Worm (Caenorhabditis elegans) whole organism, L1 larva: ENCODE data around the gene grl-3.
"Not testable (repeated sequence)": the region's sequence is repeated elsewhere in the genome, so short reads cannot be mapped to it uniquely, and the experiment has no call there.

ENCODE experiments used
- F16B12.6 ChIP-seq: fragments of 150-350 bp; optimal IDR thresholded peaks from 2 replicates; lab custom pipeline; 2014; ENCODE audit warnings: missing biosample characterization, missing genetic modification characterization
- alr-1 ChIP-seq: fragments of 200-800 bp; sonication (Bioruptor generic); optimal IDR thresholded peaks from 2 replicates; lab custom pipeline; 2018; ENCODE audit warnings: borderline replicate concordance, mild to moderate bottlenecking, missing genetic modification characterization, missing compliant biosample characterization
- blmp-1 ChIP-seq: fragments of 150-350 bp; optimal IDR thresholded peaks from 2 replicates; lab custom pipeline; 2014; ENCODE audit warnings: missing biosample characterization, missing genetic modification characterization
- ceh-88 ChIP-seq: fragments of 200-800 bp; sonication (Bioruptor generic); IDR thresholded peaks from 2 replicates; pipeline ENCODE4 v1.3.6; 2022; ENCODE audit warnings: missing genetic modification characterization, missing compliant biosample characterization
- dpl-1 ChIP-seq, 3 experiments: fragments of 150-350 bp in 2 of 3; sonication (generic microtip) in 1 of 3; optimal IDR thresholded peaks; 2 replicates each; lab custom pipeline; 2014 to 2017; ENCODE audit warnings: missing biosample characterization in 3 of 3, missing genetic modification characterization in 3 of 3, missing genetic modification reagents in 3 of 3
- dsc-1 ChIP-seq: sonication (generic microtip); optimal IDR thresholded peaks from 2 replicates; lab custom pipeline; 2016; ENCODE audit warnings: mild to moderate bottlenecking, missing genetic modification characterization, missing compliant biosample characterization
- egl-13 ChIP-seq: sonication (generic microtip); optimal IDR thresholded peaks from 2 replicates; lab custom pipeline; 2016; ENCODE audit warnings: missing genotype, missing genetic modification reagents, missing genetic modification characterization, missing compliant biosample characterization
- ets-5 ChIP-seq: fragments of 200-800 bp; sonication (Bioruptor generic); IDR thresholded peaks from 2 replicates; pipeline ENCODE4 v1.3.6; 2022; ENCODE audit warnings: missing genetic modification characterization, missing compliant biosample characterization
- fkh-4 ChIP-seq: sonication (generic microtip); optimal IDR thresholded peaks from 2 replicates; lab custom pipeline; 2016; ENCODE audit warnings: missing compliant biosample characterization, missing genetic modification characterization, borderline replicate concordance
- fkh-8 ChIP-seq: sonication (generic microtip); optimal IDR thresholded peaks from 2 replicates; lab custom pipeline; 2016; ENCODE audit warnings: mild to moderate bottlenecking, missing genetic modification characterization, missing compliant biosample characterization
- hlh-4 ChIP-seq: sonication (generic microtip); optimal IDR thresholded peaks from 2 replicates; lab custom pipeline; 2016; ENCODE audit warnings: mild to moderate bottlenecking, missing genetic modification characterization, missing compliant biosample characterization
- irx-1 ChIP-seq: sonication (generic microtip); optimal IDR thresholded peaks from 2 replicates; lab custom pipeline; 2016; ENCODE audit warnings: missing genetic modification characterization, missing compliant biosample characterization
- lin-13 ChIP-seq: fragments of 150-350 bp; optimal IDR thresholded peaks from 2 replicates; lab custom pipeline; 2014; ENCODE audit warnings: missing biosample characterization, missing genetic modification reagents, missing genetic modification characterization
- lin-15B ChIP-seq: fragments of 150-350 bp; sonication (generic microtip); optimal IDR thresholded peaks from 3 replicates; lab custom pipeline; 2014; ENCODE audit warnings: missing biosample characterization, missing genetic modification characterization
- lin-39 ChIP-seq: fragments of 150-350 bp; optimal IDR thresholded peaks from 2 replicates; lab custom pipeline; 2014; ENCODE audit warnings: missing biosample characterization, missing genetic modification reagents, missing genetic modification characterization
- mab-9 ChIP-seq: fragments of 200-800 bp; sonication (Bioruptor generic); IDR thresholded peaks from 2 replicates; pipeline ENCODE4 v1.3.6; 2022; ENCODE audit warnings: missing genetic modification reagents, missing genetic modification characterization, missing compliant biosample characterization
- mef-2 ChIP-seq: fragments of 150-350 bp; optimal IDR thresholded peaks from 2 replicates; lab custom pipeline; 2014; ENCODE audit warnings: missing biosample characterization, missing genetic modification characterization
- nhr-11 ChIP-seq: fragments of 150-350 bp; optimal IDR thresholded peaks from 2 replicates; lab custom pipeline; 2014; ENCODE audit warnings: missing biosample characterization, missing genetic modification characterization
- nhr-28 ChIP-seq: fragments of 150-350 bp; optimal IDR thresholded peaks from 2 replicates; lab custom pipeline; 2014; ENCODE audit warnings: missing biosample characterization, missing genetic modification characterization
- nhr-76 ChIP-seq: sonication (generic microtip); optimal IDR thresholded peaks from 2 replicates; lab custom pipeline; 2017; ENCODE audit warnings: missing biosample characterization, missing genetic modification characterization
- nhr-77 ChIP-seq: fragments of 150-350 bp; optimal IDR thresholded peaks from 2 replicates; lab custom pipeline; 2014; ENCODE audit warnings: missing biosample characterization, missing genetic modification characterization
- nhr-84 ChIP-seq: sonication (generic microtip); optimal IDR thresholded peaks from 2 replicates; lab custom pipeline; 2017; ENCODE audit warnings: missing biosample characterization, missing genetic modification characterization
- nhr-85 ChIP-seq: sonication (generic microtip); peaks from one replicate; lab custom pipeline; 2016; ENCODE audit warnings: missing genetic modification characterization, inconsistent platforms, missing compliant biosample characterization
- nhr-90 ChIP-seq: sonication (generic microtip); optimal IDR thresholded peaks from 2 replicates; lab custom pipeline; 2016; ENCODE audit warnings: mild to moderate bottlenecking, missing genetic modification characterization, missing compliant biosample characterization; ENCODE audit not compliant: poor library complexity
- sox-4 ChIP-seq: sonication (generic microtip); optimal IDR thresholded peaks from 2 replicates; lab custom pipeline; 2016; ENCODE audit warnings: missing genetic modification characterization, missing compliant biosample characterization
- sptf-1 ChIP-seq: fragments of 150-350 bp; optimal IDR thresholded peaks from 2 replicates; lab custom pipeline; 2014; ENCODE audit warnings: missing biosample characterization, missing genetic modification characterization
- swsn-7 ChIP-seq: sonication (generic microtip); optimal IDR thresholded peaks from 2 replicates; lab custom pipeline; 2016; ENCODE audit warnings: missing genetic modification characterization, missing compliant biosample characterization
- tbx-2 ChIP-seq: sonication (generic microtip); optimal IDR thresholded peaks from 2 replicates; lab custom pipeline; 2016; ENCODE audit warnings: missing genetic modification characterization, missing compliant biosample characterization
- unc-30 ChIP-seq: sonication (generic microtip); optimal IDR thresholded peaks from 2 replicates; lab custom pipeline; 2017; ENCODE audit warnings: missing biosample characterization, missing genetic modification characterization
- ztf-4 ChIP-seq: fragments of 150-350 bp; optimal IDR thresholded peaks from 2 replicates; lab custom pipeline; 2014; ENCODE audit warnings: missing biosample characterization, missing genetic modification characterization

Gene grl-3

ce11 chrV:11389776-11390175 is 21.5 kb upstream of the grl-3 start, which contains the start of gene col-155:
Gene col-155, minus strand, starts transcription at chrV:11389876.
- TF ChIP-seq fkh-8 (no peak), nhr-84 (tag; lab: Kevin White, UChicago) (no peak), sox-4 (tag; lab: Kevin White, UChicago) (no peak), egl-13 (tag; lab: Kevin White, UChicago) (no peak)
- TF ChIP-seq, all 84 proteins: peak for 0

- TF ChIP-seq irx-1 (tag; lab: Kevin White, UChicago) (no peak), dpl-1 (GFP tag; optimal IDR thresholded peaks at IDR 0.05; lab: Kevin White, UChicago) (no peak), nhr-77 (tag; lab: Kevin White, UChicago) (no peak), ztf-4 (no peak), fkh-4 (tag; lab: Kevin White, UChicago) (no peak), ets-5 (GFP tag; lab: Robert Waterston, UW) (no peak), sptf-1 (tag; lab: Kevin White, UChicago) (no peak)
- TF ChIP-seq, all 84 proteins: peak for 0
Observed at ce11 chrV:11390394-11390793, 20.9 kb upstream of the grl-3 start, which contains the start of the genes K03B8.11 and K03B8.14. Gene K03B8.11, minus strand, starts transcription at chrV:11390494. Gene K03B8.14, plus strand, starts transcription at chrV:11390503.

ce11 chrV:11392020-11392419 is 19.3 kb upstream of the grl-3 start, which contains the start of gene nas-16:
Gene nas-16, plus strand, starts transcription at chrV:11392320.
- TF ChIP-seq ets-5 (GFP tag; lab: Robert Waterston, UW) (no peak), hlh-4 (no peak), mef-2 (tag; lab: Kevin White, UChicago) (no peak), dsc-1 (tag; lab: Kevin White, UChicago) (no peak), nhr-28 (tag; lab: Kevin White, UChicago) (no peak), lin-39 (tag; lab: Kevin White, UChicago) (no peak), alr-1 (tag; lab: Kevin White, UChicago) (no peak)
- TF ChIP-seq, all 84 proteins: peak for 0

- not testable (repeated sequence) for TF ChIP-seq tbx-2 (tag; lab: Kevin White, UChicago); nhr-28 (tag; lab: Kevin White, UChicago); swsn-7
Observed at ce11 chrV:11395024-11395423, 16.3 kb upstream of the grl-3 start, which contains the start of gene K03B8.4. Gene K03B8.4, minus strand, starts transcription at chrV:11395124.

ce11 chrV:11396134-11396533 is 15.2 kb upstream of the grl-3 start, which contains the start of gene nas-18:
Gene nas-18, plus strand, starts transcription at chrV:11396434.
- not testable (repeated sequence) for TF ChIP-seq lin-15B, unc-30, nhr-90 (tag; lab: Kevin White, UChicago)

- no peak for TF ChIP-seq lin-13 (GFP tag; lab: Kevin White, UChicago)
- TF ChIP-seq blmp-1 (tag; lab: Kevin White, UChicago) = no peak
- TF ChIP-seq nhr-76 (tag; lab: Kevin White, UChicago) = no peak
- no peak for TF ChIP-seq irx-1 (tag; lab: Kevin White, UChicago)
- no peak for TF ChIP-seq nhr-28 (tag; lab: Kevin White, UChicago)
Observed at ce11 chrV:11398616-11399015, 12.7 kb upstream of the grl-3 start, which contains the start of gene nas-17. Gene nas-17, plus strand, starts transcription at chrV:11398916.

ce11 chrV:11402610-11403009 is 8.7 kb upstream of the grl-3 start, which contains the start of gene nas-19:
Gene nas-19, minus strand, starts transcription at chrV:11402710.
- TF ChIP-seq nhr-85 (tag; lab: Kevin White, UChicago) (no peak), ceh-88 (GFP tag; lab: Robert Waterston, UW) (no peak), sox-4 (tag; lab: Kevin White, UChicago) (no peak), alr-1 (tag; lab: Kevin White, UChicago) (no peak), swsn-7 (no peak), nhr-11 (no peak), mab-9 (GFP tag; lab: Robert Waterston, UW) (no peak), F16B12.6 (tag; lab: Kevin White, UChicago) (no peak)
- TF ChIP-seq, all 84 proteins: peak for 0
